Worm (Caenorhabditis elegans) whole organism, late embryonic: ENCODE measurements around the gene Y105C5A.1270.

Source experiments
- C38D4.7 ChIP-seq: fragments of 200-800 bp; sonication (Bioruptor generic); optimal IDR thresholded peaks from 2 replicates; lab custom pipeline; 2018; ENCODE audit warnings: mild to moderate bottlenecking, missing genetic modification characterization, moderate library complexity, missing compliant biosample characterization
- Y22D7AL.16 ChIP-seq: sonication (generic microtip); optimal IDR thresholded peaks from 2 replicates; lab custom pipeline; 2016; ENCODE audit warnings: missing genetic modification characterization, missing compliant biosample characterization
- ceh-14 ChIP-seq: sonication (generic microtip); optimal IDR thresholded peaks from 2 replicates; lab custom pipeline; 2016; ENCODE audit warnings: missing genotype, missing genetic modification characterization, missing compliant biosample characterization
- ceh-31 ChIP-seq: sonication (generic microtip); optimal IDR thresholded peaks from 2 replicates; lab custom pipeline; 2016; ENCODE audit warnings: missing genetic modification characterization, missing compliant biosample characterization
- ceh-48 ChIP-seq: sonication (generic microtip); optimal IDR thresholded peaks from 2 replicates; lab custom pipeline; 2016; ENCODE audit warnings: missing genetic modification characterization, inconsistent platforms, missing compliant biosample characterization
- ceh-6 ChIP-seq: fragments of 200-800 bp; sonication (Bioruptor generic); optimal IDR thresholded peaks from 2 replicates; lab custom pipeline; 2018; ENCODE audit warnings: mild to moderate bottlenecking, missing genetic modification characterization, missing compliant biosample characterization
- ceh-9 ChIP-seq: sonication (generic microtip); optimal IDR thresholded peaks from 2 replicates; lab custom pipeline; 2016; ENCODE audit warnings: mild to moderate bottlenecking, missing genetic modification characterization, inconsistent platforms, missing compliant biosample characterization
- dve-1 ChIP-seq: sonication (generic microtip); optimal IDR thresholded peaks from 2 replicates; lab custom pipeline; 2017; ENCODE audit warnings: antibody characterized with exemption, mild to moderate bottlenecking, missing genetic modification characterization, missing compliant biosample characterization
- ets-4 ChIP-seq: sonication (generic microtip); optimal IDR thresholded peaks from 2 replicates; lab custom pipeline; 2016; ENCODE audit warnings: missing genetic modification characterization, missing compliant biosample characterization
- fkh-6 ChIP-seq: sonication (generic microtip); optimal IDR thresholded peaks from 2 replicates; lab custom pipeline; 2016; ENCODE audit warnings: missing genetic modification characterization, missing compliant biosample characterization
- hlh-13 ChIP-seq: fragments of 200-800 bp; sonication (Bioruptor generic); optimal IDR thresholded peaks from 2 replicates; lab custom pipeline; 2018; ENCODE audit warnings: mild to moderate bottlenecking, missing genetic modification characterization, missing compliant biosample characterization
- madf-2 ChIP-seq: sonication (generic microtip); optimal IDR thresholded peaks from 2 replicates; lab custom pipeline; 2017; ENCODE audit warnings: missing genetic modification characterization, missing compliant biosample characterization
- mec-3 ChIP-seq: sonication (generic microtip); optimal IDR thresholded peaks from 2 replicates; lab custom pipeline; 2016; ENCODE audit warnings: borderline replicate concordance, missing genetic modification characterization, missing compliant biosample characterization
- nfya-1 ChIP-seq: sonication (generic microtip); optimal IDR thresholded peaks from 2 replicates; lab custom pipeline; 2017; ENCODE audit warnings: missing genetic modification characterization, mild to moderate bottlenecking, missing compliant biosample characterization, antibody characterized with exemption, moderate library complexity
- odd-2 ChIP-seq: sonication (generic microtip); optimal IDR thresholded peaks from 2 replicates; lab custom pipeline; 2017; ENCODE audit warnings: antibody characterized with exemption, mild to moderate bottlenecking, missing genetic modification characterization, missing compliant biosample characterization
- pat-9 ChIP-seq: fragments of 200-800 bp; sonication (Bioruptor generic); optimal IDR thresholded peaks from 2 replicates; lab custom pipeline; 2018; ENCODE audit warnings: mild to moderate bottlenecking, missing genetic modification characterization, moderate library complexity, missing compliant biosample characterization
- pha-2 ChIP-seq: sonication (generic microtip); optimal IDR thresholded peaks from 2 replicates; lab custom pipeline; 2017; ENCODE audit warnings: mild to moderate bottlenecking, missing genetic modification characterization, missing compliant biosample characterization
- pha-4 ChIP-seq: fragments of 150-350 bp; optimal IDR thresholded peaks from 2 replicates; lab custom pipeline; 2018; ENCODE audit warnings: missing biosample characterization, missing genetic modification reagents, missing genetic modification characterization
- pqm-1 ChIP-seq: sonication (generic microtip); optimal IDR thresholded peaks from 2 replicates; lab custom pipeline; 2016; ENCODE audit warnings: missing genetic modification characterization, missing compliant biosample characterization
- pros-1 ChIP-seq: fragments of 150-350 bp; optimal IDR thresholded peaks from 2 replicates; lab custom pipeline; 2014; ENCODE audit warnings: missing biosample characterization, missing genetic modification reagents, missing genetic modification characterization
- rnt-1 ChIP-seq: sonication (generic microtip); optimal IDR thresholded peaks from 2 replicates; lab custom pipeline; 2016; ENCODE audit warnings: missing genetic modification characterization, missing compliant biosample characterization
- sdc-2 ChIP-seq: sonication (generic microtip); optimal IDR thresholded peaks from 2 replicates; lab custom pipeline; 2016; ENCODE audit warnings: missing genotype, missing genetic modification characterization, missing compliant biosample characterization
- syd-9 ChIP-seq: sonication (generic microtip); optimal IDR thresholded peaks from 2 replicates; lab custom pipeline; 2016; ENCODE audit warnings: mild to moderate bottlenecking, missing genetic modification characterization, moderate library complexity, missing compliant biosample characterization
- tbx-2 ChIP-seq: sonication (generic microtip); optimal IDR thresholded peaks from 2 replicates; lab custom pipeline; 2016; ENCODE audit warnings: missing genetic modification characterization, missing compliant biosample characterization
- ttx-3 ChIP-seq: sonication (generic microtip); optimal IDR thresholded peaks from 2 replicates; lab custom pipeline; 2016; ENCODE audit warnings: missing genetic modification reagents, missing genetic modification characterization, missing compliant biosample characterization
- unc-42 ChIP-seq: sonication (generic microtip); optimal IDR thresholded peaks from 2 replicates; lab custom pipeline; 2016; ENCODE audit warnings: missing genotype, missing genetic modification characterization, missing compliant biosample characterization

The Y105C5A.1270 gene

ce11 chrIV:15850647-15851046, 4.2 kb upstream of the Y105C5A.1270 start:
- TF ChIP-seq nfya-1 (tag; lab: Kevin White, UChicago), result peak; percentile 61
- no peak for TF ChIP-seq pat-9 (tag; lab: Kevin White, UChicago)
- TF ChIP-seq rnt-1, result no peak
- TF ChIP-seq ttx-3 (tag; lab: Kevin White, UChicago), result no peak

ce11 chrIV:15849656-15850055, 3.2 kb upstream of the Y105C5A.1270 start, which contains the start of gene Y105C5A.24:
TSS of gene Y105C5A.24 (plus strand) at chrIV:15849875.
- TF ChIP-seq hlh-13 (GFP tag; lab: Kevin White, UChicago), result no peak
- no peak for TF ChIP-seq Y22D7AL.16 (tag; lab: Kevin White, UChicago)
- TF ChIP-seq ets-4, result no peak
- no peak for TF ChIP-seq pqm-1 (tag; lab: Kevin White, UChicago)
- TF ChIP-seq madf-2, result no peak
- TF ChIP-seq sdc-2 (tag; lab: Kevin White, UChicago), result no peak

ce11 chrIV:15847096-15847495, 643 bp upstream of the Y105C5A.1270 start, which contains the start of gene Y105C5A.1269:
TSS of gene Y105C5A.1269 (plus strand) at chrIV:15847396.
- no peak for TF ChIP-seq dve-1 (tag; lab: Kevin White, UChicago)
- no peak for TF ChIP-seq nfya-1 (tag; lab: Kevin White, UChicago)
- TF ChIP-seq, all 69 proteins: peak for 0

ce11 chrIV:15844064-15844463, 2.4 kb downstream of the Y105C5A.1270 start:
- TF ChIP-seq nfya-1 (tag; lab: Kevin White, UChicago), result no peak
- no peak for TF ChIP-seq ceh-31 (tag; lab: Kevin White, UChicago)
- TF ChIP-seq tbx-2, result no peak
- no peak for TF ChIP-seq pat-9 (tag; lab: Kevin White, UChicago)
- TF ChIP-seq ceh-6 (GFP tag; lab: Kevin White, UChicago), result no peak
- no peak for TF ChIP-seq fkh-6 (tag; lab: Kevin White, UChicago)
- TF ChIP-seq pros-1 (tag; lab: Kevin White, UChicago), result no peak
- no peak for TF ChIP-seq C38D4.7 (GFP tag; lab: Kevin White, UChicago)
- no peak for TF ChIP-seq dve-1 (tag; lab: Kevin White, UChicago)
- no peak for TF ChIP-seq pqm-1 (tag; lab: Kevin White, UChicago)
- TF ChIP-seq pha-4 (tag; lab: Kevin White, UChicago), result no peak
- TF ChIP-seq mec-3 (tag; lab: Kevin White, UChicago), result no peak

- TF ChIP-seq ceh-14, result no peak
- no peak for TF ChIP-seq ceh-9 (tag; lab: Kevin White, UChicago)
- no peak for TF ChIP-seq pqm-1 (tag; lab: Kevin White, UChicago)
These were observed 26.7 kb downstream of the Y105C5A.1270 start, which contains the start of gene daf-38 for ce11 chrIV:15819759-15820158. TSS of gene daf-38 (plus strand) at chrIV:15820059.

- no peak for TF ChIP-seq odd-2
- no peak for TF ChIP-seq pros-1 (tag; lab: Kevin White, UChicago)
These were observed 29.0 kb downstream of the Y105C5A.1270 start for ce11 chrIV:15817490-15817889.

- TF ChIP-seq ceh-48 (tag; lab: Kevin White, UChicago) (no peak), pha-2 (no peak), syd-9 (tag; lab: Kevin White, UChicago) (no peak), unc-42 (tag; lab: Kevin White, UChicago) (peak; percentile 3)
These were observed 32.4 kb downstream of the Y105C5A.1270 start for ce11 chrIV:15814044-15814443.
